Fruit fly (Drosophila melanogaster): ENCODE measurements around the gene Ndf.
A peak's percentile ranks its signal among the peaks of the same experiment; 100 is the strongest.

Ndf gene

DNA sequence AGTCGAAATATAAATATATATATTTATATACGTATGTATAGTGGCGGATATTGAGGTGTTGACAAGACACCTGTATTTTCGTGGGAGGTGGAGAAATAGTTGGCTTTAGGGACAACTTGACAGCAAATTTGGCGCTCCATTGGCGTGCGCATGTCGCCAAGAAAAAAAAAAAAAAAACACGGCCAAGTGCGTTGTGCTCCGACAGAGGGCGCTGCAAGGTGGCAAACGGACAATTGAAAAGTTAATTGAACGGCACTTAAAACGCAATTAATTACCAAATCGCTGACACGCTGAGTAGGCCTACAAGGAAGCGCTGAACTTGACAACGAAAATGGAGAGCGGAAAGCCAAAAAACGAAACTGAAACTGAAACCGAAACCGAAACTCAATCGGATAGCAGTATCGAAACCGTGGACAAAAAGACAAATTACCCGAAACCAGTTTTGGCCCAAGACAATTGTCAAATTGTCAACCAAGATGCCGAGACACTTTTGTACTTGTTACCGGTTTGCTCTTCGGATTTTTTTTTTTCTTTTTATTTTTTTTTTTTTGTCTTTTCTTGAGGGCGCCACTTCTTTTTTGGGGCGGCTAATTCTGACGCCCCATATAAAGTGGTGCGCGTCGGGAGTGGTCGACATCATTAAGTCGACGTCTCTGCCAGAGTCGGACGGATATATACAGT, 50.1 kb downstream of the Ndf start, which contains the start of gene Cpr31A:
Gene Cpr31A, plus strand, starts transcription at position 631 of the 681 bp plus-strand sequence.
- TF ChIP-seq gsb-n (tag; optimal IDR thresholded peaks at IDR 0.05) = no peak
- TF ChIP-seq Awh (GFP tag; IDR thresholded peaks at IDR 0.05) = peak; percentile 8; the same call in 1 of the 2 replicates
- TF ChIP-seq CG10565 (GFP tag; optimal IDR thresholded peaks at IDR 0.05) = no peak
- TF ChIP-seq CG32772 (GFP tag; IDR thresholded peaks at IDR 0.05) = peak; percentile 33; the same call in 1 of the 2 replicates
- TF ChIP-seq ewg (GFP tag; optimal IDR thresholded peaks at IDR 0.05) = peak; percentile 70
- peak; percentile 83 for TF ChIP-seq CTCF (GFP tag; optimal IDR thresholded peaks at IDR 0.05)
- TF ChIP-seq Blimp-1 (GFP tag; optimal IDR thresholded peaks at IDR 0.05) = peak; percentile 65
- no peak for TF ChIP-seq trh (GFP tag; optimal IDR thresholded peaks at IDR 0.05)

DNA sequence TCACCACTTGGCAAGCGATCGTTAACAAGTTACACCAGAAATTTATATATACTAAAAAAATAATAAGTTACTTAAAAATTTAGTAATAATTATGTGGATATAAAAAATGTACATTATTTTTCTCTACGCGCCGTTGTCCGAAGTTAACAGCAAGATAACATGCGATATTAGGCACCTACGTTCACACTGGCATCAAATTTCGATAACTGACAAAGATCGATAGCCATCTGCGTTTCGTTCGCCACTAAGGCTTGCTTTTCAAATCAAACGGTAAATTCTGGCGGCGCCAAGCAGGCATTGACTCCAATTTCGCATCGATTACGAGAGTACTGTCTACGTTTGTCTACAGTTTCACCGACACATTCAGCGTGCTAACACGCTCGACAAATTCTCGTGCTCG, 53.1 kb downstream of the Ndf start, which contains the start of gene Pen:
Gene Pen, plus strand, starts transcription at position 196 of the 400 bp plus-strand sequence.
- no peak for TF ChIP-seq Oaz (GFP tag; IDR thresholded peaks at IDR 0.05)
- TF ChIP-seq CG9797 (GFP tag; optimal IDR thresholded peaks at IDR 0.05) = peak; percentile 85
- TF ChIP-seq crc (GFP tag; optimal IDR thresholded peaks at IDR 0.05) = no peak
- TF ChIP-seq jumu (GFP tag; optimal IDR thresholded peaks at IDR 0.05) = no peak
- peak; percentile 2 for TF ChIP-seq CoRest (tag; optimal IDR thresholded peaks at IDR 0.05)
- TF ChIP-seq toy (GFP tag; IDR thresholded peaks at IDR 0.05) = no peak
- TF ChIP-seq CG10209 (GFP tag; optimal IDR thresholded peaks at IDR 0.05) = no peak
- TF ChIP-seq knrl (GFP tag; IDR thresholded peaks at IDR 0.05; ENCODE audit: partially characterized antibody) = peak; percentile 82
- no peak for TF ChIP-seq B-H1 (GFP tag; IDR thresholded peaks at IDR 0.05)
- TF ChIP-seq bbx (GFP tag; IDR thresholded peaks at IDR 0.05; ENCODE audit: partially characterized antibody) = peak; percentile 73
- peak; percentile 69 for TF ChIP-seq CG7963 (GFP tag; IDR thresholded peaks at IDR 0.05; ENCODE audit: partially characterized antibody)
- peak; percentile 53 for TF ChIP-seq tna (GFP tag; IDR thresholded peaks at IDR 0.05; ENCODE audit: partially characterized antibody)
- TF ChIP-seq psq (GFP tag; optimal IDR thresholded peaks at IDR 0.05) = no peak
- TF ChIP-seq D (optimal IDR thresholded peaks at IDR 0.05) = no peak
- no peak for TF ChIP-seq D (GFP tag; optimal IDR thresholded peaks at IDR 0.05)
- TF ChIP-seq exex (tag; optimal IDR thresholded peaks at IDR 0.05) = no peak
- peak; percentile 47; the same call in 2 of the 3 replicates for TF ChIP-seq vnd (GFP tag; IDR thresholded peaks at IDR 0.05; ENCODE audit: partially characterized antibody)
- no peak for TF ChIP-seq Asciz (GFP tag; optimal IDR thresholded peaks at IDR 0.05)
- no peak for TF ChIP-seq CG6689 (GFP tag; IDR thresholded peaks at IDR 0.05)
- no peak for TF ChIP-seq Nf-YB (GFP tag; optimal IDR thresholded peaks at IDR 0.05)
- TF ChIP-seq CG4424 (GFP tag; optimal IDR thresholded peaks at IDR 0.05) = no peak
- TF ChIP-seq CG13624 (GFP tag; optimal IDR thresholded peaks at IDR 0.05) = no peak
- no peak for TF ChIP-seq CG18262 (tag; optimal IDR thresholded peaks at IDR 0.05)
- TF ChIP-seq CG10274 (GFP tag; optimal IDR thresholded peaks at IDR 0.05) = no peak
- peak; percentile 56; the same call in 1 of the 2 replicates for TF ChIP-seq sna (GFP tag; IDR thresholded peaks at IDR 0.05; ENCODE audit: partially characterized antibody)
- no peak for TF ChIP-seq oc (tag; optimal IDR thresholded peaks at IDR 0.05)
- no peak for TF ChIP-seq gsb (GFP tag; IDR thresholded peaks at IDR 0.05)
- no peak for TF ChIP-seq Dip2 (GFP tag; IDR thresholded peaks at IDR 0.05)
- TF ChIP-seq CG15073 (GFP tag; optimal IDR thresholded peaks at IDR 0.05) = no peak
- TF ChIP-seq pzg (GFP tag; optimal IDR thresholded peaks at IDR 0.05) = peak; percentile 74
- no peak for TF ChIP-seq CG11723 (GFP tag; optimal IDR thresholded peaks at IDR 0.05)
- TF ChIP-seq CG7745 (tag; optimal IDR thresholded peaks at IDR 0.05) = no peak
- no peak for TF ChIP-seq CG9437 (GFP tag; optimal IDR thresholded peaks at IDR 0.05)
- TF ChIP-seq ci (GFP tag; IDR thresholded peaks at IDR 0.05) = no peak
- TF ChIP-seq Vsx1 (GFP tag; optimal IDR thresholded peaks at IDR 0.05) = no peak
- no peak for TF ChIP-seq B-H2 (GFP tag; optimal IDR thresholded peaks at IDR 0.05)
- no peak for TF ChIP-seq kah (GFP tag; optimal IDR thresholded peaks at IDR 0.05)
- no peak for TF ChIP-seq sima (GFP tag; optimal IDR thresholded peaks at IDR 0.05)
- TF ChIP-seq phol (tag; optimal IDR thresholded peaks at IDR 0.05) = no peak
- peak; percentile 46; the same call in 1 of the 2 replicates for TF ChIP-seq nerfin-2 (GFP tag; IDR thresholded peaks at IDR 0.05; ENCODE audit: partially characterized antibody)
